Fruit fly (Drosophila melanogaster) whole organism: ENCODE measurements around the gene CG14459.

Experiments
- CG8478 ChIP-seq: fragments of >200 bp; optimal IDR thresholded peaks from 2 replicates; lab custom pipeline; 2018; ENCODE audit warnings: inconsistent platforms
- Dll ChIP-seq: fragments of >200 bp; optimal IDR thresholded peaks from 2 replicates; lab custom pipeline; 2017
- EcR ChIP-seq, 2 experiments: fragments of >200 bp; optimal IDR thresholded peaks; 2 replicates each; lab custom pipeline; 2017; ENCODE audit warnings: missing biosample characterization in 2 of 2, missing genetic modification characterization in 2 of 2, missing genetic modification reagents in 2 of 2
- pan ChIP-seq: fragments of >200 bp; optimal IDR thresholded peaks from 2 replicates; lab custom pipeline; 2017
- psq ChIP-seq: fragments of >200 bp; optimal IDR thresholded peaks from 2 replicates; lab custom pipeline; 2017
- usp ChIP-seq: fragments of >200 bp; optimal IDR thresholded peaks from 2 replicates; lab custom pipeline; 2017; ENCODE audit warnings: missing biosample characterization, missing genetic modification characterization, mixed read lengths

The CG14459 gene

dm6 chr3L:22586401-22587161, 51.1 kb downstream of the CG14459 start:
- TF ChIP-seq usp (GFP tag; lab: Kevin White, UChicago) (no peak), psq (lab: Kevin White, UChicago) (no peak), Dll (no peak), pan (lab: Kevin White, UChicago) (no peak), CG8478 (lab: Kevin White, UChicago) (no peak), EcR (GFP tag; optimal IDR thresholded peaks at IDR 0.05; lab: Kevin White, UChicago) (no peak)

DNA sequence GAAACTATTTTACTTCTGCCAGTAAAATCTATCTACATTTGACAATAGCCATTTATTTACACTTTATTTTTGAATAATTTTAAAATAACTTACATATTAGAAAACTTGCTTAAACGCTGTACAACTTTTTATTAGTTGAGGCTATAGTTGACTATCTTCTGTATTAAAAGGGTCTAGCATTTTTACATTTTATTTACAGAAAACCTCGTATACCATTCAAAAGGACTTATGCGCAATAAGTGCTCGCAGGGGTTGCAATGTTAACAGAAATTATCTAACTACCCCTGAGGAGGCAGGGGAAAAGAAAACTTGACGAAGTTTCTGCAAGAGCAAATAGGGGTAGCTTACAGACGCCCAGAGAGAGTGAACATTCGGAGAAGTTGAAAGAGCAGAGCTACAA, 65.4 kb downstream of the CG14459 start:
- TF ChIP-seq usp (GFP tag; lab: Kevin White, UChicago) (no peak), EcR (GFP tag; optimal IDR thresholded peaks at IDR 0.05; lab: Kevin White, UChicago) (no peak), psq (lab: Kevin White, UChicago) (no peak), pan (lab: Kevin White, UChicago) (no peak), CG8478 (lab: Kevin White, UChicago) (no peak), Dll (no peak)

DNA sequence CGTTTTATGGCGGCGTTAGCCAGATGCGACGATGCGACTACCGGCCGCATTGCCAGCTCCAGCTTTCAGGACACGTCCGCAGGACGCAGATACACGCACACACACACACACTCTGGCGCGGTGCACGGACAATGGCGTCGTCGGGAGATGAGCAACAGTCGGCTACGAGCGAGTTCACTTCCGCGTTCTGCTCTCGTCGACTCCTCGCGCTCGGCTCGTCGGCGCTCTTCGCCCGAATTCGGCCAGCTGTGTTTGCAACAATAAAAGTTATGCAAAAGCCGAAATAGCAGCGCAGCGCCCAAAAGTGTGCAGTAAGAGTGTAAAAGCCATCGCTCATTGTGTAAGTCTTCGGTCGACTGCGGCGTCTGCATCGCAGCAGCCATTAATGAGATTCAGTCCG, 66.0 kb downstream of the CG14459 start:
- TF ChIP-seq pan (lab: Kevin White, UChicago), result no peak
- no peak for TF ChIP-seq Dll
- TF ChIP-seq CG8478 (lab: Kevin White, UChicago), result no peak
- no peak for TF ChIP-seq psq (lab: Kevin White, UChicago)
- TF ChIP-seq usp (GFP tag; lab: Kevin White, UChicago), result no peak
- TF ChIP-seq EcR (GFP tag; optimal IDR thresholded peaks at IDR 0.05; lab: Kevin White, UChicago), result no peak

dm6 chr3L:22549926-22550325, 87.8 kb downstream of the CG14459 start, which contains the start of gene Trxr2:
Gene Trxr2 (plus strand): TSS chr3L:22550226.
- TF ChIP-seq usp (GFP tag; lab: Kevin White, UChicago) (no peak), Dll (no peak), CG8478 (lab: Kevin White, UChicago) (no peak), psq (lab: Kevin White, UChicago) (no peak), EcR (GFP tag; optimal IDR thresholded peaks at IDR 0.05; lab: Kevin White, UChicago) (no peak), pan (lab: Kevin White, UChicago) (no peak)

DNA sequence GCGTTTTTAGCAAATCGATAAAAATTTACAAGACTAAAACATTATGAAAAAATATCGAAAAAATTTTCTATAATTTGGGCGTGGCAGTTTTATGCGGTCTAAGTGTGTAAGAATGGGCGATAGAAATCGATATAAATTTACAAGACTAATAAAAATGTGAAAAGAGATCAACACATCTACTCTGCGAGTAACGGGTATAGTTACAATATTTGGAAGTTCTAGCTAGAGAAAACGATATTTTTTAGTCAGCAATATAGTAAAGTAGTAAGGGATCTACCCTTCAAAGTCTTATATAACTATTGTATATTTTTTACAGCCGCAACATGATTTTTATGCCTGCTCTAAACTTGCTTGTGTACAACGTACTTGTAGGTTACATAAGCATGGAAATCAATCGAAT, 89.6 kb downstream of the CG14459 start, which contains the start of gene CG11404:
Gene CG11404 (plus strand): TSS at position 301 of the 400 bp plus-strand sequence.
- TF ChIP-seq psq (lab: Kevin White, UChicago), result no peak
- TF ChIP-seq usp (GFP tag; lab: Kevin White, UChicago), result no peak
- no peak for TF ChIP-seq pan (lab: Kevin White, UChicago)
- TF ChIP-seq Dll, result no peak
- no peak for TF ChIP-seq EcR (GFP tag; optimal IDR thresholded peaks at IDR 0.05; lab: Kevin White, UChicago)
- TF ChIP-seq CG8478 (lab: Kevin White, UChicago), result no peak
